Worm (Caenorhabditis elegans): ENCODE data around the gene scl-9.

scl-9 gene

ce11 chrIV:13028746-13029673, 17.9 kb upstream of the scl-9 start (continued):
- TF ChIP-seq B0261.1 (tag; optimal IDR thresholded peaks at IDR 0.05), result no peak
- TF ChIP-seq F57C9.4 (tag; optimal IDR thresholded peaks at IDR 0.05), result no peak
- TF ChIP-seq dox-1 (GFP tag; IDR thresholded peaks at IDR 0.05), result peak; percentile 44; the same call in 1 of the 2 replicates
- no peak for TF ChIP-seq zim-3 (tag; optimal IDR thresholded peaks at IDR 0.05)
- TF ChIP-seq tbp1 (GFP tag; optimal IDR thresholded peaks at IDR 0.05), result peak; percentile 19
- TF ChIP-seq lsl-1 (GFP tag; optimal IDR thresholded peaks at IDR 0.05), result peak; percentile 61
- TF ChIP-seq snpc-4 (GFP tag; optimal IDR thresholded peaks at IDR 0.05), result peak; percentile 14
- peak in 1 of 4 experiments; percentile 36 for TF ChIP-seq snpc-4 (tag; optimal IDR thresholded peaks at IDR 0.05)
- TF ChIP-seq snpc-3.4 (tag; optimal IDR thresholded peaks at IDR 0.05), result peak; percentile 81
- TF ChIP-seq ceh-91 (GFP tag; IDR thresholded peaks at IDR 0.05), result peak; percentile 76

ce11 chrIV:13029674-13030466, 17.1 kb upstream of the scl-9 start:
- TF ChIP-seq cebp-2 (GFP tag; IDR thresholded peaks at IDR 0.05) (0 out of 2 replicates have a peak, but pooled peaks have one; percentile 59), zfh-2 (GFP tag; conservative IDR thresholded peaks at IDR 0.05) (peak; percentile 65), B0336.3 (GFP tag; IDR thresholded peaks at IDR 0.05) (peak; percentile 36; the same call in 1 of the 2 replicates), lsy-27 (tag; optimal IDR thresholded peaks at IDR 0.05; ENCODE audit: borderline replicate concordance, insufficient read depth) (no peak)

DNA sequence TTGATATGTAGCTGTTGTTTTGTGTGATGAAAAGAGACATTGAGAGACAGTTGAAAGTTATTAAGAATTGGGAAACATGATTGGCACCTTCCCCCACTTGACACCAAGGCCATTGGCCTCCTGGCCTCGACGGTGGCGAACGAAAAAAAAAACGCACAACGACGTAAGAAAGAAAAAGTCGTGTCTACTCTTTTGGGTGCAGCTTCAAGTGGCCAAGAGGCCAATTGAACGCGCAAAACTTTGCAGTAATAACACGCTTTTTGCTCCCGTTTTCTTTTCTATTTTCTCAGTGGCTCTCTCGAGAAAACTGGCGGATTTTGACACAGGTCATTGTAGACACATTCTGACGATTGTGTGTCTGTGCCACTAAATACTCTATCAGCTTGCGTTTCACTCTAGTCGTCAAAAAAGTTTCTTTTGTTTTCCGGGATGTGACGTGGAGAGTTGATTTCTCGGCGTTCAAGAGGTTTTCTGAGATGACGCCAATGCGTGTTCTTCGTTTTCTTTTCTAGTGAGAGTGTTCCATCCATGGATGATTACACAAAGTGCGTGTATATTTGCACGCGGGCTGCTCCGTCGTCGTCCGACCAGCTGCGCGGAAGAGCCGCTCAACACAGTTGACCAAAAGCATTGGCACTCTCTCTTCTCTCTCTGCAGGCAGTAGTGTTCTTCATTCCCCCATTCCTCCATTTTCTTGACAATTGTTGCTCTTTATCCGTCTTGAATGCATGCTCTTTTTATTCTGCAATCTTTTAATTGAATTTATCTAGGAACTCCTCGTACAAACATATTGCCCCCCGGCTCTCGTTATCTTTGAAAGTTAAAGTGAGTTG, 16.3 kb upstream of the scl-9 start:
- peak; percentile 38; the same call in 1 of the 2 replicates for TF ChIP-seq zfh-2 (GFP tag; conservative IDR thresholded peaks at IDR 0.05)
- no peak for TF ChIP-seq dpff-1 (tag; optimal IDR thresholded peaks at IDR 0.05)
- peak; percentile 2 for TF ChIP-seq ztf-18 (tag; optimal IDR thresholded peaks at IDR 0.05)
- no peak for TF ChIP-seq madf-10 (tag; optimal IDR thresholded peaks at IDR 0.05)
- 0 out of 2 replicates have a peak, but pooled peaks have one; percentile 9 for TF ChIP-seq madf-6 (GFP tag; IDR thresholded peaks at IDR 0.05)
- no peak for TF ChIP-seq lag-1 (GFP tag; IDR thresholded peaks at IDR 0.05)
- no peak for TF ChIP-seq cebp-1 (GFP tag; IDR thresholded peaks at IDR 0.05)
- no peak for TF ChIP-seq cebp-1 (tag; optimal IDR thresholded peaks at IDR 0.05)
- TF ChIP-seq Y53G8AR.9 (GFP tag; conservative IDR thresholded peaks at IDR 0.05), result 0 out of 2 replicates have a peak, but pooled peaks have one; percentile 20

ce11 chrIV:13032153-13032552, 14.8 kb upstream of the scl-9 start:
- TF ChIP-seq nhr-80 (tag; optimal IDR thresholded peaks at IDR 0.05) (peak; percentile 29), lir-1 (GFP tag; conservative IDR thresholded peaks at IDR 0.05) (no peak), F52B5.7 (tag; optimal IDR thresholded peaks at IDR 0.05) (no peak), ceh-27 (GFP tag; optimal IDR thresholded peaks at IDR 0.05) (no peak), lag-1 (GFP tag; IDR thresholded peaks at IDR 0.05) (no peak), F23B12.7 (tag; optimal IDR thresholded peaks at IDR 0.05; ENCODE audit: insufficient read depth) (no peak), egl-44 (GFP tag; IDR thresholded peaks at IDR 0.05) (no peak), cebp-1 (GFP tag; IDR thresholded peaks at IDR 0.05) (no peak), cebp-1 (tag; optimal IDR thresholded peaks at IDR 0.05) (peak; percentile 4)

All from whole organism, young adult.